Fruit fly (Drosophila melanogaster) whole organism, embryonic: ENCODE results near the gene CG10761.

Experiments
- Abd-B ChIP-seq: fragments of 200-800 bp; sonication (Bioruptor generic); optimal IDR thresholded peaks from 2 replicates; lab custom pipeline; 2018; ENCODE audit warnings: missing biosample characterization, mild to moderate bottlenecking, missing genetic modification characterization, moderate library complexity
- CG10147 ChIP-seq: fragments of 200-800 bp; sonication (Bioruptor generic); optimal IDR thresholded peaks from 2 replicates; lab custom pipeline; 2019; ENCODE audit warnings: missing biosample characterization, mild to moderate bottlenecking, missing genetic modification characterization, moderate library complexity
- CG10209 ChIP-seq: fragments of 200-800 bp; sonication (Bioruptor generic); optimal IDR thresholded peaks from 3 replicates; lab custom pipeline; 2017; ENCODE audit warnings: missing biosample characterization, mild to moderate bottlenecking, missing genetic modification characterization, missing genetic modification reagents
- CG13287 ChIP-seq: fragments of 200-800 bp; sonication (Bioruptor generic); IDR thresholded peaks from 2 replicates; pipeline ENCODE4 v1.3.6; 2022; ENCODE audit warnings: missing biosample characterization, missing genetic modification characterization; ENCODE audit not compliant: partially characterized antibody
- CG16779 ChIP-seq: fragments of 200-800 bp; sonication (Bioruptor generic); IDR thresholded peaks from 2 replicates; pipeline ENCODE4 v1.3.6; 2022; ENCODE audit warnings: missing biosample characterization, missing genetic modification characterization
- CG17186 ChIP-seq: fragments of 200-800 bp; sonication (Bioruptor generic); optimal IDR thresholded peaks from 3 replicates; lab custom pipeline; 2017; ENCODE audit warnings: missing biosample characterization, missing genetic modification reagents, missing genetic modification characterization
- CG17385 ChIP-seq: fragments of 200-800 bp; sonication (Bioruptor generic); optimal IDR thresholded peaks from 3 replicates; lab custom pipeline; 2018; ENCODE audit warnings: missing biosample characterization, mild to moderate bottlenecking, missing genetic modification characterization
- CG17912 ChIP-seq: fragments of 200-800 bp; sonication (Bioruptor generic); optimal IDR thresholded peaks from 2 replicates; lab custom pipeline; 2018; ENCODE audit warnings: missing biosample characterization, mild to moderate bottlenecking, missing genetic modification characterization
- CG18476 ChIP-seq: fragments of 200-800 bp; sonication (Bioruptor generic); optimal IDR thresholded peaks from 2 replicates; lab custom pipeline; 2016; ENCODE audit warnings: missing biosample characterization, mild to moderate bottlenecking, missing genetic modification characterization
- CG18599 ChIP-seq: fragments of 200-800 bp; sonication (Bioruptor generic); optimal IDR thresholded peaks from 3 replicates; lab custom pipeline; 2017; ENCODE audit warnings: missing biosample characterization, missing genetic modification characterization, mild to moderate bottlenecking, moderate library complexity, missing genetic modification reagents
- CG2199 ChIP-seq: fragments of 200-800 bp; sonication (Bioruptor generic); IDR thresholded peaks from 3 replicates; pipeline ENCODE4 v1.3.6; 2022; ENCODE audit warnings: missing biosample characterization, missing genetic modification characterization
- CG31441 ChIP-seq: fragments of 200-800 bp; sonication (Bioruptor generic); IDR thresholded peaks from 2 replicates; pipeline ENCODE4 v1.3.6; 2022; ENCODE audit warnings: missing biosample characterization, missing genetic modification characterization
- CG32772 ChIP-seq: fragments of 200-800 bp; sonication (Bioruptor generic); IDR thresholded peaks from 2 replicates; pipeline ENCODE4 v1.3.6; 2022; ENCODE audit warnings: missing biosample characterization, missing genetic modification characterization
- CG34422 ChIP-seq: fragments of 200-800 bp; sonication (Bioruptor generic); IDR thresholded peaks from 3 replicates; pipeline ENCODE4 v1.3.6; 2022; ENCODE audit warnings: missing biosample characterization, missing genetic modification characterization
- CG3726 ChIP-seq: fragments of 200-800 bp; sonication (Bioruptor generic); IDR thresholded peaks from 3 replicates; pipeline ENCODE4, ENCODE4 v1.3.6; 2022; ENCODE audit warnings: missing biosample characterization, missing genetic modification characterization
- CG42726 ChIP-seq: fragments of 200-800 bp; sonication (Bioruptor generic); IDR thresholded peaks from 2 replicates; pipeline ENCODE4 v1.3.6; 2022; ENCODE audit warnings: missing biosample characterization, missing genetic modification characterization; ENCODE audit not compliant: partially characterized antibody
- CG7745 ChIP-seq: fragments of 200-800 bp; sonication (Bioruptor generic); optimal IDR thresholded peaks from 2 replicates; lab custom pipeline; 2018; ENCODE audit warnings: missing biosample characterization, mild to moderate bottlenecking, missing genetic modification characterization, moderate library complexity
- CG8089 ChIP-seq: fragments of 200-800 bp; sonication (Bioruptor generic); optimal IDR thresholded peaks from 3 replicates; lab custom pipeline; 2016; ENCODE audit warnings: missing biosample characterization, missing genetic modification characterization
- CG8290 ChIP-seq, 3 experiments: fragments of 200-800 bp; sonication (Bioruptor generic); optimal IDR thresholded peaks; 2 replicates each; lab custom pipeline; 2016 to 2019; ENCODE audit warnings: missing biosample characterization in 3 of 3, missing genetic modification characterization in 3 of 3, mild to moderate bottlenecking in 2 of 3, moderate library complexity in 1 of 3
- CG9817 ChIP-seq: fragments of 200-800 bp; sonication (Bioruptor generic); optimal IDR thresholded peaks from 2 replicates; lab custom pipeline; 2018; ENCODE audit warnings: missing biosample characterization, mild to moderate bottlenecking, missing genetic modification characterization, moderate library complexity
- Camta ChIP-seq: fragments of 200-800 bp; sonication (Bioruptor generic); optimal IDR thresholded peaks from 2 replicates; lab custom pipeline; 2016; ENCODE audit warnings: missing biosample characterization, missing genetic modification characterization
- CoRest ChIP-seq: fragments of 200-800 bp; sonication (Bioruptor generic); optimal IDR thresholded peaks from 3 replicates; lab custom pipeline; 2018; ENCODE audit warnings: missing biosample characterization, mild to moderate bottlenecking, missing genetic modification characterization, moderate library complexity
- Dfd ChIP-seq, 2 experiments: fragments of >200 bp; optimal IDR thresholded peaks; 2 replicates each; lab custom pipeline; 2017; ENCODE audit warnings: missing biosample characterization in 2 of 2, missing genetic modification characterization in 2 of 2
- Dp ChIP-seq: fragments of 200-800 bp; sonication (Bioruptor generic); optimal IDR thresholded peaks from 2 replicates; lab custom pipeline; 2018; ENCODE audit warnings: missing biosample characterization, mild to moderate bottlenecking, missing genetic modification characterization, moderate library complexity
- Kr ChIP-seq: fragments of 200-800 bp; sonication (Bioruptor generic); optimal IDR thresholded peaks from 2 replicates; lab custom pipeline; 2017; ENCODE audit warnings: missing biosample characterization, mild to moderate bottlenecking, missing genetic modification characterization
- Opbp ChIP-seq: fragments of 200-800 bp; sonication (Bioruptor generic); IDR thresholded peaks from 3 replicates; pipeline ENCODE4 v1.3.6; 2022; ENCODE audit warnings: missing biosample characterization, missing genetic modification characterization; ENCODE audit not compliant: partially characterized antibody
- Ravus ChIP-seq: fragments of 200-800 bp; sonication (Bioruptor generic); IDR thresholded peaks from 2 replicates; pipeline ENCODE4 v1.3.6; 2022; ENCODE audit warnings: missing biosample characterization, missing genetic modification characterization
- Sin3A ChIP-seq: fragments of >200 bp; optimal IDR thresholded peaks from 2 replicates; lab custom pipeline; 2018
- crol ChIP-seq: fragments of 200-800 bp; sonication (Bioruptor generic); IDR thresholded peaks from 2 replicates; pipeline ENCODE4 v1.3.6; 2022; ENCODE audit warnings: missing biosample characterization, missing genetic modification characterization
- dysf ChIP-seq: fragments of 200-800 bp; sonication (Bioruptor generic); IDR thresholded peaks from 3 replicates; pipeline ENCODE4 v1.3.6; 2022; ENCODE audit warnings: missing biosample characterization, missing genetic modification characterization
- ewg ChIP-seq: fragments of 200-800 bp; sonication (Bioruptor generic); optimal IDR thresholded peaks from 3 replicates; lab custom pipeline; 2017; ENCODE audit warnings: mild to moderate bottlenecking, missing biosample characterization, missing genetic modification reagents, missing genetic modification characterization
- gfzf ChIP-seq: fragments of 200-800 bp; sonication (Bioruptor generic); optimal IDR thresholded peaks from 2 replicates; lab custom pipeline; 2016; ENCODE audit warnings: missing biosample characterization, mild to moderate bottlenecking, missing genetic modification characterization, moderate library complexity
- inv ChIP-seq: fragments of 200-800 bp; sonication (Bioruptor generic); IDR thresholded peaks from 2 replicates; pipeline ENCODE4 v1.3.6; 2022; ENCODE audit warnings: missing biosample characterization, missing genetic modification characterization; ENCODE audit not compliant: partially characterized antibody
- kni ChIP-seq: fragments of 200-800 bp; sonication (Bioruptor generic); optimal IDR thresholded peaks from 3 replicates; lab custom pipeline; 2017; ENCODE audit warnings: mild to moderate bottlenecking, missing biosample characterization, missing genetic modification reagents, missing genetic modification characterization
- knrl ChIP-seq: fragments of 200-800 bp; sonication (Bioruptor generic); IDR thresholded peaks from 3 replicates; pipeline ENCODE4 v1.3.6; 2022; ENCODE audit warnings: missing biosample characterization, missing genetic modification characterization; ENCODE audit not compliant: partially characterized antibody
- nmo ChIP-seq: fragments of 200-800 bp; sonication (Bioruptor generic); optimal IDR thresholded peaks from 2 replicates; lab custom pipeline; 2018; ENCODE audit warnings: missing biosample characterization, mild to moderate bottlenecking, missing genetic modification characterization, moderate library complexity
- phol ChIP-seq: fragments of 200-800 bp; sonication (Bioruptor generic); optimal IDR thresholded peaks from 3 replicates; lab custom pipeline; 2018; ENCODE audit warnings: missing biosample characterization, mild to moderate bottlenecking, missing genetic modification characterization, moderate library complexity
- prd ChIP-seq, 3 experiments: fragments of >200 bp in 2 of 3; fragments of 200-800 bp in 1 of 3; sonication (Bioruptor generic) in 1 of 3; optimal IDR thresholded peaks in 2 of 3; IDR thresholded peaks in 1 of 3; 2 replicates in 2 of 3; 3 replicates in 1 of 3; pipeline versions ENCODE4 v1.3.6 to Lab custom; 2017 to 2022; ENCODE audit warnings: missing biosample characterization in 1 of 3, missing genetic modification characterization in 1 of 3
- pros ChIP-seq: fragments of 200-800 bp; sonication (Bioruptor generic); optimal IDR thresholded peaks from 3 replicates; lab custom pipeline; 2019; ENCODE audit warnings: missing biosample characterization, mild to moderate bottlenecking, missing genetic modification characterization, moderate library complexity
- pzg ChIP-seq: fragments of 200-800 bp; sonication (Bioruptor generic); optimal IDR thresholded peaks from 3 replicates; lab custom pipeline; 2018; ENCODE audit warnings: missing biosample characterization, mild to moderate bottlenecking, missing genetic modification characterization, moderate library complexity
- sim ChIP-seq: fragments of 200-800 bp; sonication (Bioruptor generic); IDR thresholded peaks from 2 replicates; pipeline ENCODE4 v1.3.6; 2022; ENCODE audit warnings: missing biosample characterization, missing genetic modification characterization
- sqz ChIP-seq: fragments of 200-800 bp; sonication (Bioruptor generic); optimal IDR thresholded peaks from 3 replicates; lab custom pipeline; 2018; ENCODE audit warnings: missing biosample characterization, mild to moderate bottlenecking, missing genetic modification characterization
- trem ChIP-seq: fragments of 200-800 bp; optimal IDR thresholded peaks from 3 replicates; lab custom pipeline; 2019; ENCODE audit warnings: missing biosample characterization, mild to moderate bottlenecking, missing genetic modification characterization, moderate library complexity
- unc-4 ChIP-seq: fragments of 200-800 bp; sonication (Bioruptor generic); IDR thresholded peaks from 2 replicates; pipeline ENCODE4 v1.3.6; 2022; ENCODE audit warnings: missing biosample characterization, missing genetic modification characterization; ENCODE audit not compliant: partially characterized antibody
- usp ChIP-seq: fragments of >200 bp; optimal IDR thresholded peaks from 2 replicates; lab custom pipeline; 2017; ENCODE audit warnings: missing biosample characterization, missing genetic modification characterization
- wor ChIP-seq: fragments of 200-800 bp; sonication (Bioruptor generic); IDR thresholded peaks from 2 replicates; pipeline ENCODE4 v1.3.6; 2022; ENCODE audit warnings: missing biosample characterization, missing genetic modification characterization
- yki ChIP-seq: fragments of >200 bp; optimal IDR thresholded peaks from 3 replicates; lab custom pipeline; 2018

The CG10761 gene

DNA sequence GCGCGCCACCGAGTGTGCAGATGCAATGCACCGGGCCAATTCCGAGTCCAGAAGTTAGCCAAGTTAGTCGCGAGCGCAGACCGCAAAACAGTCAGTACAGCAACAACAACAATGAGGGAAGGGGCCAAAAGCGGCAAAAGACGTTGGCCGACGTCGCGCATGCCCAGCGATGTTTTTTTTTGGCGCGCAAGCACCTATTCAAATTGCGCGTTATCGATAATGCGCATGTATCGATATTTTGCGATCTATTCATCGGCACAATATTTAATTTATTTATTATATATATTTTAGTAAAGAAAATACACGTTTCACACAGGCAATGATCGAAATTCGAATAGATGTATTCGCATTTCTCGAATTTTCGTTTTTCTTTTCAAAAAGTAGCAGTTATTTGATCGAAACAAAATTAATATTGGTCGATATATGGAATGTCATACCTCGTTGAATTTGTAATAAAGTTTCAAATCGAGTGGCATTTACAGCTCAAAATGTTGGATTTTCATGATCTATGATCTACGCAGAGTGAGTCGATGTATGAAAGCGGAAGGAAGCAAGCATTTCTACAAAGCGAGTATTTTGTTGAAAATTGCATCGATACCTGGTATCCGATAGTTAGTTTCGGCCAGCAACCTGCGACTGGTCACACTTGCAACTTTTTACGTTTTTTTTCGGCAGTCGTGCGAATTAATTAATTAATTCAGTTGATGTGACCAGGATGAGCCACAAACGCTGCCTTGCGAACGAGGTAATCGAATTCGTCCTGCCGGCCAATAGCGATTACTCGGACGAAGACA lies 33.2 kb downstream of the CG10761 start, which contains the start of gene CG2116 (continued):
- TF ChIP-seq CG42726 (GFP tag; lab: Robert Waterston, UW), result 0 out of 2 replicates have a peak, but pooled peaks have one; percentile 40
- no peak for TF ChIP-seq prd (optimal IDR thresholded peaks at IDR 0.05; lab: Kevin White, UChicago)
- TF ChIP-seq prd (GFP tag; IDR thresholded peaks at IDR 0.05; lab: Robert Waterston, UW), result no peak
- no peak for TF ChIP-seq CG18476
- TF ChIP-seq Camta (GFP tag; lab: Kevin White, UChicago), result no peak
- TF ChIP-seq CG34422 (GFP tag; lab: Robert Waterston, UW), result 0 out of 3 replicates have a peak, but pooled peaks have one; percentile 16
- peak; percentile 36 for TF ChIP-seq trem (tag; lab: Kevin White, UChicago)
- no peak for TF ChIP-seq Dfd (GFP tag; optimal IDR thresholded peaks at IDR 0.05; lab: Kevin White, UChicago)
- TF ChIP-seq phol (tag; lab: Kevin White, UChicago), result peak; percentile 30
- TF ChIP-seq crol, result no peak
- peak; percentile 79 for TF ChIP-seq knrl
- no peak for TF ChIP-seq CG10209 (GFP tag; lab: Kevin White, UChicago)
- peak; percentile 74 for TF ChIP-seq Dp (GFP tag; lab: Kevin White, UChicago)
- TF ChIP-seq Sin3A (lab: Kevin White, UChicago), result peak; percentile 56
- TF ChIP-seq CG2199 (GFP tag; lab: Robert Waterston, UW), result no peak
- no peak for TF ChIP-seq kni (GFP tag; lab: Kevin White, UChicago)
- TF ChIP-seq Abd-B (GFP tag; lab: Kevin White, UChicago), result peak; percentile 6
- TF ChIP-seq dysf (GFP tag; lab: Robert Waterston, UW), result no peak
- no peak for TF ChIP-seq CG17912
- peak; percentile 43; the same call in 2 of the 3 replicates for TF ChIP-seq Opbp
- peak; percentile 26 for TF ChIP-seq nmo (GFP tag; lab: Kevin White, UChicago)
- peak; percentile 76 for TF ChIP-seq ewg
- TF ChIP-seq CG32772 (GFP tag; lab: Robert Waterston, UW), result no peak
- peak; percentile 13 for TF ChIP-seq CoRest (tag; lab: Kevin White, UChicago)
- TF ChIP-seq CG3726 (GFP tag; lab: Robert Waterston, UW), result no peak
- peak; percentile 72 for TF ChIP-seq CG13287 (GFP tag; lab: Robert Waterston, UW)
- no peak for TF ChIP-seq CG31441
- TF ChIP-seq pzg (GFP tag; lab: Kevin White, UChicago), result peak; percentile 64
- TF ChIP-seq CG10147 (GFP tag; lab: Kevin White, UChicago), result no peak
- TF ChIP-seq gfzf, result peak; percentile 80
- TF ChIP-seq sim (GFP tag; lab: Robert Waterston, UW), result no peak
- peak; percentile 67; the same call in 1 of the 2 replicates for TF ChIP-seq unc-4
- TF ChIP-seq usp (GFP tag; lab: Kevin White, UChicago), result no peak
- TF ChIP-seq CG17186 (GFP tag; lab: Kevin White, UChicago), result no peak
- no peak for TF ChIP-seq yki (lab: Kevin White, UChicago)
- TF ChIP-seq CG8089 (GFP tag; lab: Kevin White, UChicago), result no peak
- TF ChIP-seq CG16779 (GFP tag; lab: Robert Waterston, UW), result no peak
- no peak for TF ChIP-seq wor (GFP tag; lab: Robert Waterston, UW)
- no peak for TF ChIP-seq pros (GFP tag; lab: Kevin White, UChicago)
- peak; percentile 66 for TF ChIP-seq sqz (GFP tag; lab: Kevin White, UChicago)
- peak; percentile 59; the same call in 1 of the 2 replicates for TF ChIP-seq inv (GFP tag; lab: Robert Waterston, UW)
- TF ChIP-seq Kr (GFP tag; lab: Kevin White, UChicago), result no peak
- TF ChIP-seq Ravus, result no peak
- TF ChIP-seq CG7745, result peak; percentile 90
- TF ChIP-seq CG17385 (GFP tag; lab: Kevin White, UChicago), result no peak
- TF ChIP-seq CG8290 (GFP tag; optimal IDR thresholded peaks at IDR 0.05; lab: Kevin White, UChicago), result peak; percentile 22
- TF ChIP-seq CG8290 (tag; optimal IDR thresholded peaks at IDR 0.05; lab: Kevin White, UChicago), result peak in 1 of 2 experiments; percentile 26
- no peak for TF ChIP-seq CG9817 (tag; lab: Kevin White, UChicago)
- TF ChIP-seq CG18599 (GFP tag; lab: Kevin White, UChicago), result no peak
